Fruit fly (Drosophila melanogaster): ENCODE results near the gene ChLD3.

The ChLD3 gene

DNA sequence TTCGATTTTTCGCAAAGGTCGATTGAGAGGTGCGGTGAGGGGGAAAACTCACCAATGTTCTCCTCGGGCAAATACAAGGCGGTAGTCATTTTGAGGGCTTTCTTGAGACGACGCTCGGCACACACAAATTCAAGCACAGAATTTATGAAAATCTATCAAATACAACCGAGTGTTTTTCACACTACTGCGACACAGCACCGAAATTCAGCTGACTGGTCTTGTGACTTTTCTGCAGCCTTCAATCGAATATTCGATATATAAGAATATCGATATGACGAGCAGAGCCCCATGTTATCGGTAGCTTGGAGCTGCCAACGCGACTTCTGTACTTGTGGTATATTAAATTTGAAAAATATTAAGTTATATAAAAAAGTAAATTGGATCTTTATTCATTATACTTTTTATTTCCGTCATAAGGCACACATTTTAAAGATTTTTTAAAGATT lies 11.0 kb upstream of the ChLD3 start, which contains the start of gene VhaSFD (continued):
- peak; percentile 65 for TF ChIP-seq D19A (tag; optimal IDR thresholded peaks at IDR 0.05)
- TF ChIP-seq cg (GFP tag; optimal IDR thresholded peaks at IDR 0.05): peak; percentile 75
- no peak; the same call in 1 of the 2 replicates for TF ChIP-seq seq (GFP tag; IDR thresholded peaks at IDR 0.05)
- peak; percentile 56 for TF ChIP-seq nom (GFP tag; optimal IDR thresholded peaks at IDR 0.05)
- TF ChIP-seq CrebB (tag; optimal IDR thresholded peaks at IDR 0.05): peak; percentile 31
- no peak for TF ChIP-seq lmd (GFP tag; IDR thresholded peaks at IDR 0.05)
- TF ChIP-seq Scr (GFP tag; IDR thresholded peaks at IDR 0.05; ENCODE audit: partially characterized antibody): peak; percentile 49
- no peak for TF ChIP-seq Lhr (GFP tag; optimal IDR thresholded peaks at IDR 0.05)
- peak; percentile 23 for TF ChIP-seq CG13296 (GFP tag; optimal IDR thresholded peaks at IDR 0.05)
- TF ChIP-seq CG32772 (GFP tag; IDR thresholded peaks at IDR 0.05): no peak
- peak; percentile 3 for TF ChIP-seq fd96Cb (tag; optimal IDR thresholded peaks at IDR 0.05)
- no peak for TF ChIP-seq dmrt99B (tag; optimal IDR thresholded peaks at IDR 0.05)
- TF ChIP-seq slbo (GFP tag; IDR thresholded peaks at IDR 0.05): peak; percentile 35; the same call in 1 of the 2 replicates
- TF ChIP-seq dpn (GFP tag; optimal IDR thresholded peaks at IDR 0.05): no peak
- peak; percentile 69 for TF ChIP-seq Dll (GFP tag; IDR thresholded peaks at IDR 0.05; ENCODE audit: partially characterized antibody)
- TF ChIP-seq Fer2 (tag; optimal IDR thresholded peaks at IDR 0.05): peak; percentile 10
- TF ChIP-seq ATbp (GFP tag; optimal IDR thresholded peaks at IDR 0.05): no peak
- TF ChIP-seq CG2116 (GFP tag; optimal IDR thresholded peaks at IDR 0.05): peak; percentile 88
- TF ChIP-seq CG2712 (tag; optimal IDR thresholded peaks at IDR 0.05): peak; percentile 62
- TF ChIP-seq CG11456 (GFP tag; IDR thresholded peaks at IDR 0.05): peak; percentile 57; the same call in 1 of the 3 replicates
- TF ChIP-seq sens (GFP tag): peak; percentile 74
- TF ChIP-seq CG30403 (GFP tag; optimal IDR thresholded peaks at IDR 0.05): peak; percentile 39
- no peak for TF ChIP-seq Ravus (GFP tag; IDR thresholded peaks at IDR 0.05)
- no peak for TF ChIP-seq CG8765 (GFP tag; IDR thresholded peaks at IDR 0.05)
- peak; percentile 63; the same call in 1 of the 2 replicates for TF ChIP-seq chm (GFP tag; IDR thresholded peaks at IDR 0.05)
- TF ChIP-seq vnd (GFP tag; IDR thresholded peaks at IDR 0.05; ENCODE audit: partially characterized antibody): peak; percentile 57; the same call in 1 of the 3 replicates
- peak; percentile 69; the same call in 1 of the 2 replicates for TF ChIP-seq amos (GFP tag; IDR thresholded peaks at IDR 0.05; ENCODE audit: partially characterized antibody)
- peak; percentile 2 for TF ChIP-seq kay (GFP tag; optimal IDR thresholded peaks at IDR 0.05)
- TF ChIP-seq CG11560 (tag; IDR thresholded peaks at IDR 0.05): peak; percentile 99
- TF ChIP-seq CG6791 (GFP tag; IDR thresholded peaks at IDR 0.05; ENCODE audit: partially characterized antibody): peak; percentile 79
- TF ChIP-seq CG13424 (tag; optimal IDR thresholded peaks at IDR 0.05): peak; percentile 5
- 0 out of 4 replicates have a peak, but pooled peaks have one; percentile 7 for TF ChIP-seq Gug (GFP tag; IDR thresholded peaks at IDR 0.05)
- no peak for TF ChIP-seq hkb (optimal IDR thresholded peaks at IDR 0.05)
- TF ChIP-seq hkb (GFP tag; IDR thresholded peaks at IDR 0.05): 0 out of 2 replicates have a peak, but pooled peaks have one; percentile 33
- TF ChIP-seq CG12071 (GFP tag; optimal IDR thresholded peaks at IDR 0.05): no peak
- TF ChIP-seq so (GFP tag; IDR thresholded peaks at IDR 0.05): 0 out of 3 replicates have a peak, but pooled peaks have one; percentile 22
- TF ChIP-seq luna (GFP tag; optimal IDR thresholded peaks at IDR 0.05): no peak
- peak; percentile 53 for TF ChIP-seq inv (GFP tag; IDR thresholded peaks at IDR 0.05; ENCODE audit: partially characterized antibody)
- peak; percentile 73 for TF ChIP-seq bbx (GFP tag; IDR thresholded peaks at IDR 0.05; ENCODE audit: partially characterized antibody)
- TF ChIP-seq Med (GFP tag): peak; percentile 76
- TF ChIP-seq HLHmδ (GFP tag; optimal IDR thresholded peaks at IDR 0.05): peak; percentile 9
- no peak for TF ChIP-seq CG6175 (GFP tag; IDR thresholded peaks at IDR 0.05)
- peak; percentile 68 for TF ChIP-seq CG15514 (GFP tag; optimal IDR thresholded peaks at IDR 0.05)
- TF ChIP-seq sd (tag; optimal IDR thresholded peaks at IDR 0.05): no peak
- peak; percentile 47; the same call in 1 of the 2 replicates for TF ChIP-seq ato (GFP tag; IDR thresholded peaks at IDR 0.05; ENCODE audit: partially characterized antibody)
- peak; percentile 71 for TF ChIP-seq Dp (GFP tag; optimal IDR thresholded peaks at IDR 0.05)
- TF ChIP-seq CG8290 (GFP tag; optimal IDR thresholded peaks at IDR 0.05): no peak
- TF ChIP-seq CG8290 (tag; optimal IDR thresholded peaks at IDR 0.05): peak in 1 of 2 experiments; percentile 71
- TF ChIP-seq ttk (GFP tag; IDR thresholded peaks at IDR 0.05): no peak

All from whole organism, embryonic.